Worm (Caenorhabditis elegans) whole organism, L3 larva: ENCODE results near the gene F53B1.3.
A peak's percentile ranks its signal among the peaks of the same experiment; 100 is the strongest.

Experiments used
- R02D3.7 ChIP-seq: fragments of 150-350 bp; optimal IDR thresholded peaks from 2 replicates; lab custom pipeline; 2014; ENCODE audit warnings: missing biosample characterization, missing genetic modification characterization
- ZK546.5 ChIP-seq: sonication (generic microtip); optimal IDR thresholded peaks from 2 replicates; lab custom pipeline; 2017; ENCODE audit warnings: missing biosample characterization, missing genetic modification characterization
- ama-1 ChIP-seq: fragments of 150-350 bp; optimal IDR thresholded peaks from 2 replicates; lab custom pipeline; 2018
- ceh-28 ChIP-seq: fragments of 150-350 bp; optimal IDR thresholded peaks from 2 replicates; lab custom pipeline; 2014; ENCODE audit warnings: missing biosample characterization, missing genetic modification reagents, missing genetic modification characterization
- ceh-82 ChIP-seq: fragments of 150-350 bp; optimal IDR thresholded peaks from 2 replicates; lab custom pipeline; 2014; ENCODE audit warnings: missing biosample characterization, missing genetic modification characterization
- ceh-9 ChIP-seq: sonication (generic microtip); optimal IDR thresholded peaks from 2 replicates; lab custom pipeline; 2018; ENCODE audit warnings: missing biosample characterization, missing genetic modification characterization
- elt-1 ChIP-seq: fragments of 150-350 bp; optimal IDR thresholded peaks from 2 replicates; lab custom pipeline; 2014; ENCODE audit warnings: missing biosample characterization, missing genetic modification characterization
- elt-3 ChIP-seq, 3 experiments: fragments of 150-350 bp in 1 of 3; sonication (generic microtip) in 2 of 3; optimal IDR thresholded peaks; 2 replicates in 2 of 3; 4 replicates in 1 of 3; lab custom pipeline; 2014 to 2017; ENCODE audit warnings: missing biosample characterization in 3 of 3, missing genetic modification characterization in 3 of 3
- eor-1 ChIP-seq, 2 experiments: fragments of 150-350 bp; optimal IDR thresholded peaks; 2 replicates each; lab custom pipeline; 2014 to 2018; ENCODE audit warnings: missing biosample characterization in 2 of 2, missing genetic modification characterization in 2 of 2
- fkh-10 ChIP-seq: sonication (generic microtip); optimal IDR thresholded peaks from 2 replicates; lab custom pipeline; 2017; ENCODE audit warnings: missing biosample characterization, missing genetic modification reagents, missing genetic modification characterization
- fkh-2 ChIP-seq: fragments of 150-350 bp; optimal IDR thresholded peaks from 2 replicates; lab custom pipeline; 2014; ENCODE audit warnings: missing biosample characterization, missing genetic modification reagents, missing genetic modification characterization
- fos-1 ChIP-seq: fragments of 150-350 bp; optimal IDR thresholded peaks from 2 replicates; lab custom pipeline; 2014; ENCODE audit warnings: missing biosample characterization, missing genetic modification characterization
- hmg-11 ChIP-seq: sonication (generic microtip); optimal IDR thresholded peaks from 2 replicates; lab custom pipeline; 2016; ENCODE audit warnings: missing genetic modification characterization, missing compliant biosample characterization
- jun-1 ChIP-seq: fragments of 150-350 bp; optimal IDR thresholded peaks from 2 replicates; lab custom pipeline; 2014; ENCODE audit warnings: missing biosample characterization, missing genetic modification reagents, missing genetic modification characterization
- lin-39 ChIP-seq: fragments of 150-350 bp; optimal IDR thresholded peaks from 2 replicates; lab custom pipeline; 2018; ENCODE audit warnings: missing biosample characterization, missing genetic modification reagents, missing genetic modification characterization
- lsy-12 ChIP-seq: sonication (generic microtip); optimal IDR thresholded peaks from 2 replicates; lab custom pipeline; 2016; ENCODE audit warnings: mild to moderate bottlenecking, missing genetic modification characterization, missing compliant biosample characterization
- mdl-1 ChIP-seq: fragments of 150-350 bp; optimal IDR thresholded peaks from 2 replicates; lab custom pipeline; 2014; ENCODE audit warnings: missing biosample characterization, missing genetic modification characterization
- nfya-1 ChIP-seq: sonication (generic microtip); optimal IDR thresholded peaks from 2 replicates; lab custom pipeline; 2017; ENCODE audit warnings: missing genetic modification characterization, mild to moderate bottlenecking, missing compliant biosample characterization, antibody characterized with exemption, moderate library complexity; ENCODE audit not compliant: insufficient read depth
- nhr-11 ChIP-seq: fragments of 150-350 bp; optimal IDR thresholded peaks from 2 replicates; lab custom pipeline; 2014; ENCODE audit warnings: missing biosample characterization, missing genetic modification characterization
- nhr-23 ChIP-seq: fragments of 150-350 bp; optimal IDR thresholded peaks from 2 replicates; lab custom pipeline; 2014; ENCODE audit warnings: missing biosample characterization, missing genetic modification reagents, missing genetic modification characterization
- nhr-237 ChIP-seq: fragments of 150-350 bp; optimal IDR thresholded peaks from 2 replicates; lab custom pipeline; 2014; ENCODE audit warnings: missing biosample characterization, missing genetic modification characterization
- nhr-25 ChIP-seq: sonication (generic microtip); optimal IDR thresholded peaks from 2 replicates; lab custom pipeline; 2017; ENCODE audit warnings: missing biosample characterization, missing genetic modification characterization
- nhr-28 ChIP-seq: fragments of 150-350 bp; optimal IDR thresholded peaks from 2 replicates; lab custom pipeline; 2014; ENCODE audit warnings: missing biosample characterization, missing genetic modification characterization
- nhr-43 ChIP-seq: sonication (generic microtip); optimal IDR thresholded peaks from 2 replicates; lab custom pipeline; 2016; ENCODE audit warnings: mild to moderate bottlenecking, missing genetic modification characterization, missing compliant biosample characterization; ENCODE audit not compliant: poor library complexity, severe bottlenecking
- nhr-76 ChIP-seq: fragments of 150-350 bp; sonication (generic microtip); optimal IDR thresholded peaks from 5 replicates; lab custom pipeline; 2014; ENCODE audit warnings: missing biosample characterization, missing genetic modification characterization
- nhr-77 ChIP-seq: fragments of 150-350 bp; optimal IDR thresholded peaks from 2 replicates; lab custom pipeline; 2014; ENCODE audit warnings: missing biosample characterization, missing genetic modification characterization
- pha-4 ChIP-seq: fragments of 150-350 bp; optimal IDR thresholded peaks from 2 replicates; lab custom pipeline; 2014; ENCODE audit warnings: missing biosample characterization, missing genetic modification reagents, missing genetic modification characterization
- pqm-1 ChIP-seq: fragments of 150-350 bp; optimal IDR thresholded peaks from 2 replicates; lab custom pipeline; 2017; ENCODE audit warnings: missing biosample characterization, missing genetic modification characterization, inconsistent platforms
- sea-2 ChIP-seq: fragments of 150-350 bp; sonication (generic microtip); optimal IDR thresholded peaks from 4 replicates; lab custom pipeline; 2014; ENCODE audit warnings: missing biosample characterization, missing genetic modification reagents, missing genetic modification characterization
- snpc-4 ChIP-seq: fragments of 150-350 bp; optimal IDR thresholded peaks from 2 replicates; lab custom pipeline; 2014; ENCODE audit warnings: missing biosample characterization, missing genetic modification characterization
- tbx-2 ChIP-seq: sonication (generic microtip); optimal IDR thresholded peaks from 2 replicates; lab custom pipeline; 2016; ENCODE audit warnings: mild to moderate bottlenecking, missing genetic modification characterization, missing compliant biosample characterization
- zag-1 ChIP-seq: fragments of 150-350 bp; optimal IDR thresholded peaks from 2 replicates; lab custom pipeline; 2014; ENCODE audit warnings: missing biosample characterization, missing genetic modification characterization
- ztf-4 ChIP-seq: fragments of 150-350 bp; optimal IDR thresholded peaks from 2 replicates; lab custom pipeline; 2014; ENCODE audit warnings: missing biosample characterization, missing genetic modification characterization

F53B1.3 gene

DNA sequence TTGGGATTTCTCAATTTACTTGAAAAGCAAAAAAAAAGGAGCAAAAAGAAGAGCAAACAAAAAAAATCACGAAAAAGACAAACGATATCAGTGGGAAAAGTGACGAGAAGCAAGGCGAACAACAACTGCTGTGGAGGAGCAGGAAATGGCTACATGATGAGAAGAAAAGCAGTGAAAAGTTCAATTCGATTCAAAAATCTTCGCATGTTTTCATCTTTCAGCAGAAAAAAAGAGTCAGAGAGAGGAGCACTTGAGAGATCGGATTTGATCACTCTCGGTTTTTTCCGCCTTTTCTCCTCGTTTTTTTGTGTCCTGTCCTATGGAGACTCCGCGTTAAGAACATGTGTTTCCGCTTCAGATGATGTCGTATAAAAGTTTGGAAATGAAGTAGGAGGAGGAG, 33.5 kb downstream of the F53B1.3 start:
- peak; percentile 16 for TF ChIP-seq nfya-1 (tag; lab: Kevin White, UChicago)
- peak; percentile 55 for TF ChIP-seq fkh-10 (GFP tag; lab: Kevin White, UChicago)
- TF ChIP-seq nhr-23, result no peak

DNA sequence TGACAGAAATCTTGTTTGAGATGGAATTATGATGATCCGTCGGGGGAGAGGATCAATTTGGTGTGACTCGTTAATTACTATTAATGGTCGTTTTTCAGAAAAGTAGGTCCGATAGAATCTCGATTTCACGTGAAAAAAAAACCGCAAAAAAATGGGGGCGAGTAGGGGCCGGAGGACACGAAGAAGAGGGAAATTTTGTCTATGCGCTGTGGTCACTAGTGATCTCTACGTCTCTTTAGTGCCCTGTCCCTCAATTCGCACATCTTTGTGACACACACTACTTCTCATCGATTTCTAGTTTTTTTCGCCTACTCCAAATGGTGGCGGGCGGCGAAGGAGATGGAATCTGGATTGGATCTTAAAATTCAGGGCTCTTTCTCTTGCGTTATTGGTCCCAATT, 35.2 kb downstream of the F53B1.3 start:
- peak; percentile 46 for TF ChIP-seq hmg-11 (tag; lab: Kevin White, UChicago)
- no peak for TF ChIP-seq jun-1 (tag; lab: Kevin White, UChicago)
- TF ChIP-seq nfya-1 (tag; lab: Kevin White, UChicago), result peak; percentile 40

DNA sequence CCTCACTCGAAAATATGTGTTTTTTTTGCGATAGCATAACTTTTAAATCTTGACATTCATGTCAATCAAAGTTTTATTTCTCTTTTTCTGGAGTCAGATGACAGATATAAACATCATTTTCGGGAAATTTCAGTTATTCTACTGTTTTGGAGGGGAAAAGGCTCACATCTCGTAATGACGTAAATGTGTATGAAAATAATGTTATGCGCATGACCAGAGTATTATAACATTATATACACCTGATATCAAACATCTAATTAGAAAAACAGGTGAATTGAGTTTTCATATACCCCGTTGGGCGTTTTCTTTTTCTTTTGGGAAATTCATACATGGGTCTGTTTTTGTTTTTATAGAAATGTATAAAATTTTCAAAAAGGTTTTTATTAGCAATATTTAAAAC, 38.8 kb downstream of the F53B1.3 start:
- TF ChIP-seq ama-1 (lab: Kevin White, UChicago), result no peak
- peak; percentile 34 for TF ChIP-seq nhr-43
- no peak for TF ChIP-seq nhr-28 (tag; lab: Kevin White, UChicago)
- TF ChIP-seq nhr-23, result peak; percentile 89

DNA sequence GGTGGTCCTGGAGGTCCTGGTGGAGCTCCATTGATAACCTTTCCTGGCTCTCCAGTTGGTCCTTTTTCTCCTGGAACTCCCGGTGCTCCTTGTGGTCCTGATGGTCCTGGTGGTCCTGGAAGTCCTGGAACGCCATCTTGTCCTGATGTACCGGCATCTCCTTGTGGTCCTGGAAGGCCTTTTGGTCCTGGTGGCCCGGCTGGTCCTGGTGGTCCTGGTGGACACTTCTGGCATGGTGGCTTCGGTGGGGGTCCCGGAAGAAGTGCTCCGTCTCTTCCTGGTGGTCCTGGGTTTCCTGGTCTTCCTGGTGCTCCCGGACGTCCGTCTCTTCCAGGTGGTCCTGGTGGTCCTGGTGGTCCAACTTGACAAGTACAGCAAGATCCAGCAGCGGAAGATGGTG, 39.5 kb downstream of the F53B1.3 start:
- no peak for TF ChIP-seq hmg-11 (tag; lab: Kevin White, UChicago)
- no peak for TF ChIP-seq ceh-82 (tag; lab: Kevin White, UChicago)
- no peak for TF ChIP-seq pqm-1 (tag; lab: Kevin White, UChicago)
- TF ChIP-seq ceh-9, result no peak
- TF ChIP-seq pha-4, result no peak
- no peak for TF ChIP-seq snpc-4 (tag; lab: Kevin White, UChicago)
- no peak for TF ChIP-seq elt-3 (tag; optimal IDR thresholded peaks at IDR 0.05; lab: Kevin White, UChicago)
- no peak for TF ChIP-seq fos-1 (tag; lab: Kevin White, UChicago)
- TF ChIP-seq eor-1 (tag; optimal IDR thresholded peaks at IDR 0.05; lab: Kevin White, UChicago), result no peak
- TF ChIP-seq ama-1 (lab: Kevin White, UChicago), result no peak
- no peak for TF ChIP-seq ZK546.5 (tag; lab: Kevin White, UChicago)
- TF ChIP-seq R02D3.7 (tag; lab: Kevin White, UChicago), result no peak
- no peak for TF ChIP-seq mdl-1 (tag; lab: Kevin White, UChicago)

DNA sequence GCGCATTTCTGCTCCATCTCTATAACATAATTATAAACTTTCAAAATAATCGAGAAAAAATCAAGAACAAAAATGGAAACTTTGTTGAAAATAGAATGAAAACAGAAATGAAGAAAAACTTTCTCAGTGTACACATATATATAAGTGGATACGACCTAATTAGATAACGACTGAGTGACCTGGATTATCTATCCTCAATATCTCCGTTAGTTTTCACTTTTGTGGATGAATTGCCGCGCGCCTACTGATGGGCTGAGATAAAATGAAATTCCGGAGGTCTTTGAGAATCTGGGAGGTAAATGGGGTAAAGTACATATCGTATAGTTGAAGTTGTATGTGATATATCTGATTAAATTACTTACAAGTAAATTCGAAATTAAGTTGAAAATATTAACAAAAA, 40.2 kb downstream of the F53B1.3 start, which contains the start of gene dpy-3:
dpy-3 (minus strand) TSS at position 19 of the 400 bp plus-strand sequence.
- TF ChIP-seq nhr-11 (tag; lab: Kevin White, UChicago), result no peak
- TF ChIP-seq nhr-23, result peak; percentile 88
- no peak for TF ChIP-seq sea-2 (GFP tag; lab: Kevin White, UChicago)
- TF ChIP-seq zag-1 (tag; lab: Kevin White, UChicago), result no peak
- TF ChIP-seq elt-1 (tag; lab: Kevin White, UChicago), result peak; percentile 39

DNA sequence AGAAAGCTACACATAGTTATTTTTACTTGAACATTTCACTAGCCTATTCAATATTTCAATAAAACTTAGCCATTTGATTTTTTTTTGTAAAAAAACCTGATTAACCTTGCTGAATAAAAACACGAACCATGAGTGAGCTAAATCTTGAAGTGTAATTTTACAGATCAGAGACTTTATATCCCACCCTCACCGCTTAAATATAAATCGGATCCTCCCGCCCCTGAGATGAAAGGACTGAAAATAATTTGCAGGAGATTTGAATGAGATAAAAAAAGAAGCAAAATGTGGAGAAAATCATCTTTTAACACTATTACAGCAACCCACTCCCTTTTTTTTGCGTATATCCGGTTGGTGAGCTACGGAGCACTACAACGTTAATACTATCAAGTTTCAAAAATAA, 44.6 kb downstream of the F53B1.3 start, which contains the start of gene npax-2:
npax-2 (minus strand) TSS at position 101 of the 400 bp plus-strand sequence.
- no peak for TF ChIP-seq ama-1 (lab: Kevin White, UChicago)
- no peak for TF ChIP-seq ztf-4 (tag; lab: Kevin White, UChicago)
- TF ChIP-seq nhr-237 (tag; lab: Kevin White, UChicago), result no peak

DNA sequence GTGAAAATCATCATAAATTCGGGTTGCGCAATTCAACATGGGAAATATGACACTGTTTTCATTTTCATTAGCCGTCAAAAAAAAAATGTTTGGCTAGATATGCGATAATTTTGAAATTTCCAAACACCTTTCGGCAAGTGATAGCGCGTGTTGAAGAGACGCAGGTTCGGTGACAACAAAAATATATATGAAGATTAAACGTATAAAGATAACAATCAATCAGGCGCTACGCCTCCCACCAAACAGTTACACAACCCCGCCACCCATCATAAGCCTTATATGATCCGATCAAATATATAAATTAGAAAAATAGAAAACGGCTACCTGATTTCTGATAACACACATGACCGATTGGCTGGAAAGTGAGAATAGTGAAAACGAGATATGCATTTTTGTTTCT, 46.7 kb downstream of the F53B1.3 start:
- TF ChIP-seq R02D3.7 (tag; lab: Kevin White, UChicago) (no peak), mdl-1 (tag; lab: Kevin White, UChicago) (no peak), fkh-2 (tag; lab: Kevin White, UChicago) (no peak), ceh-28 (tag; lab: Kevin White, UChicago) (no peak), lin-39 (no peak), nhr-237 (tag; lab: Kevin White, UChicago) (no peak), tbx-2 (no peak), ztf-4 (tag; lab: Kevin White, UChicago) (no peak), lsy-12 (tag; lab: Kevin White, UChicago) (no peak), zag-1 (tag; lab: Kevin White, UChicago) (no peak), elt-3 (tag; optimal IDR thresholded peaks at IDR 0.05; lab: Kevin White, UChicago) (no peak), nhr-25 (no peak), nhr-11 (tag; lab: Kevin White, UChicago) (no peak), nhr-77 (no peak), nhr-76 (tag; lab: Kevin White, UChicago) (no peak)
- TF ChIP-seq, all 47 proteins: peak for 0
